Fruit fly (Drosophila melanogaster): ENCODE results near the gene CG9951.
A peak's percentile ranks its signal among the peaks of the same experiment; 100 is the strongest.

The CG9951 gene

dm6 chr3L:16893647-16894046 is 30.7 kb downstream of the CG9951 start (continued):
- TF ChIP-seq org-1 (GFP tag; optimal IDR thresholded peaks at IDR 0.05) (no peak), tin (GFP tag; optimal IDR thresholded peaks at IDR 0.05) (no peak), Spps (tag; optimal IDR thresholded peaks at IDR 0.05) (no peak), CG11696 (GFP tag; IDR thresholded peaks at IDR 0.05) (no peak), CG13296 (GFP tag; optimal IDR thresholded peaks at IDR 0.05) (peak; percentile 4), unc-4 (GFP tag; IDR thresholded peaks at IDR 0.05; ENCODE audit: partially characterized antibody) (no peak), CG12744 (GFP tag; optimal IDR thresholded peaks at IDR 0.05) (no peak), CG6175 (GFP tag; IDR thresholded peaks at IDR 0.05) (no peak), Adf1 (GFP tag; IDR thresholded peaks at IDR 0.05) (no peak), CG13424 (tag; optimal IDR thresholded peaks at IDR 0.05) (peak; percentile 32), CG15601 (tag; optimal IDR thresholded peaks at IDR 0.05) (no peak), CG3163 (GFP tag; optimal IDR thresholded peaks at IDR 0.05) (no peak), CG9437 (GFP tag; optimal IDR thresholded peaks at IDR 0.05) (no peak), CG10462 (GFP tag; optimal IDR thresholded peaks at IDR 0.05) (no peak), dysf (GFP tag; IDR thresholded peaks at IDR 0.05) (peak; percentile 40; the same call in 1 of the 3 replicates), zen (tag; optimal IDR thresholded peaks at IDR 0.05) (no peak), Aef1 (GFP tag; IDR thresholded peaks at IDR 0.05) (no peak), NK7.1 (GFP tag; optimal IDR thresholded peaks at IDR 0.05) (no peak), CG4707 (GFP tag; optimal IDR thresholded peaks at IDR 0.05) (no peak), CG4424 (GFP tag; optimal IDR thresholded peaks at IDR 0.05) (no peak), Meics (GFP tag; optimal IDR thresholded peaks at IDR 0.05) (peak; percentile 42), zfh2 (GFP tag; optimal IDR thresholded peaks at IDR 0.05) (no peak), Ssrp (tag; optimal IDR thresholded peaks at IDR 0.05) (no peak), Xrp1 (GFP tag; IDR thresholded peaks at IDR 0.05) (no peak), CG10654 (GFP tag; optimal IDR thresholded peaks at IDR 0.05) (no peak), ttk (GFP tag; IDR thresholded peaks at IDR 0.05) (no peak), fru (optimal IDR thresholded peaks at IDR 0.05) (no peak), CG10147 (GFP tag; optimal IDR thresholded peaks at IDR 0.05) (no peak), Bteb2 (GFP tag; optimal IDR thresholded peaks at IDR 0.05) (no peak), trh (GFP tag; optimal IDR thresholded peaks at IDR 0.05) (no peak), Mrtf (GFP tag; IDR thresholded peaks at IDR 0.05) (no peak), ewg (GFP tag; optimal IDR thresholded peaks at IDR 0.05) (no peak), CG2129 (GFP tag; IDR thresholded peaks at IDR 0.05; ENCODE audit: partially characterized antibody) (no peak), CG10209 (GFP tag; optimal IDR thresholded peaks at IDR 0.05) (peak; percentile 9), CG7987 (GFP tag; optimal IDR thresholded peaks at IDR 0.05) (no peak), pzg (GFP tag; optimal IDR thresholded peaks at IDR 0.05) (no peak), CG30403 (GFP tag; optimal IDR thresholded peaks at IDR 0.05) (peak; percentile 1), Hand (GFP tag; optimal IDR thresholded peaks at IDR 0.05) (no peak), eyg (GFP tag; optimal IDR thresholded peaks at IDR 0.05) (no peak), CG5180 (GFP tag; optimal IDR thresholded peaks at IDR 0.05) (no peak), hkb (optimal IDR thresholded peaks at IDR 0.05) (no peak), hkb (GFP tag; IDR thresholded peaks at IDR 0.05) (peak; percentile 41; the same call in 1 of the 2 replicates), lilli (GFP tag; optimal IDR thresholded peaks at IDR 0.05) (peak; percentile 36), dati (GFP tag; IDR thresholded peaks at IDR 0.05) (no peak), CG6689 (GFP tag; IDR thresholded peaks at IDR 0.05) (no peak), CG2712 (tag; optimal IDR thresholded peaks at IDR 0.05) (no peak), ssp (GFP tag; IDR thresholded peaks at IDR 0.05) (no peak), repo (GFP tag; optimal IDR thresholded peaks at IDR 0.05) (no peak), insv (GFP tag; optimal IDR thresholded peaks at IDR 0.05) (no peak), ash1 (GFP tag; optimal IDR thresholded peaks at IDR 0.05) (no peak), unpg (GFP tag; optimal IDR thresholded peaks at IDR 0.05) (peak; percentile 15), al (GFP tag; IDR thresholded peaks at IDR 0.05) (0 out of 2 replicates have a peak, but pooled peaks have one; percentile 9), cato (GFP tag; optimal IDR thresholded peaks at IDR 0.05; ENCODE audit: borderline replicate concordance) (no peak)

Data from whole organism, embryonic.